Worm (Caenorhabditis elegans) whole organism, L2 larva: ENCODE results near the gene clc-26.
"Not testable (repeated sequence)": the region's sequence is repeated elsewhere in the genome, so short reads cannot be mapped to it uniquely, and the experiment has no call there.

Experiments used
- R02D3.7 ChIP-seq: fragments of 150-350 bp; optimal IDR thresholded peaks from 2 replicates; lab custom pipeline; 2014; ENCODE audit warnings: missing biosample characterization, missing genetic modification characterization
- ceh-82 ChIP-seq: fragments of 150-350 bp; optimal IDR thresholded peaks from 2 replicates; lab custom pipeline; 2014; ENCODE audit warnings: missing biosample characterization, missing genetic modification characterization
- gmeb-1 ChIP-seq: fragments of 150-350 bp; optimal IDR thresholded peaks from 2 replicates; lab custom pipeline; 2014; ENCODE audit warnings: missing biosample characterization, missing genetic modification characterization
- mab-5 ChIP-seq: fragments of 150-350 bp; optimal IDR thresholded peaks from 2 replicates; lab custom pipeline; 2014; ENCODE audit warnings: missing biosample characterization, missing genetic modification characterization
- nhr-129 ChIP-seq: fragments of 150-350 bp; optimal IDR thresholded peaks from 2 replicates; lab custom pipeline; 2014; ENCODE audit warnings: missing biosample characterization, missing genetic modification characterization
- nhr-23 ChIP-seq: fragments of 150-350 bp; optimal IDR thresholded peaks from 2 replicates; lab custom pipeline; 2014; ENCODE audit warnings: missing biosample characterization, missing genetic modification reagents, missing genetic modification characterization
- nhr-237 ChIP-seq: fragments of 150-350 bp; optimal IDR thresholded peaks from 2 replicates; lab custom pipeline; 2014; ENCODE audit warnings: missing biosample characterization, missing genetic modification characterization
- nhr-25 ChIP-seq: fragments of 150-350 bp; sonication (generic microtip); optimal IDR thresholded peaks from 3 replicates; lab custom pipeline; 2014; ENCODE audit warnings: missing biosample characterization, missing genetic modification characterization
- sem-4 ChIP-seq: fragments of 150-350 bp; optimal IDR thresholded peaks from 2 replicates; lab custom pipeline; 2014; ENCODE audit warnings: missing biosample characterization, missing genetic modification reagents, missing genetic modification characterization
- ztf-11 ChIP-seq: sonication (generic microtip); optimal IDR thresholded peaks from 2 replicates; lab custom pipeline; 2017; ENCODE audit warnings: missing biosample characterization, missing genetic modification characterization
- ztf-4 ChIP-seq: fragments of 150-350 bp; optimal IDR thresholded peaks from 2 replicates; lab custom pipeline; 2014; ENCODE audit warnings: missing biosample characterization, missing genetic modification characterization

ce11 chrIII:1076383-1076782 lies 45.5 kb upstream of the clc-26 start, which contains the start of gene uaf-1:
- not testable (repeated sequence) for TF ChIP-seq ceh-82 (tag; lab: Kevin White, UChicago); ztf-11 (tag; lab: Kevin White, UChicago); gmeb-1 (tag; lab: Kevin White, UChicago); nhr-23 (tag; lab: Kevin White, UChicago); nhr-25 (tag; lab: Kevin White, UChicago); nhr-237 (tag; lab: Kevin White, UChicago); R02D3.7 (tag; lab: Kevin White, UChicago); nhr-129 (tag; lab: Kevin White, UChicago); sem-4; mab-5 (tag; lab: Kevin White, UChicago); ztf-4
